Fruit fly (Drosophila melanogaster) whole organism, adult: ENCODE measurements around the gene CG14903.

Experiments used
- bab1 ChIP-seq: fragments of 200-800 bp; sonication (Bioruptor generic); optimal IDR thresholded peaks from 3 replicates; lab custom pipeline; 2019; ENCODE audit warnings: missing biosample characterization, mild to moderate bottlenecking, missing genetic modification characterization, moderate library complexity
- kay ChIP-seq: fragments of 200-800 bp; sonication (Bioruptor generic); peaks from one replicate; lab custom pipeline; 2016; ENCODE audit warnings: missing biosample characterization, missing genetic modification characterization, borderline replicate concordance
- toe ChIP-seq: fragments of 200-800 bp; sonication (Bioruptor generic); optimal IDR thresholded peaks from 2 replicates; lab custom pipeline; 2016; ENCODE audit warnings: missing biosample characterization, missing genetic modification characterization

- TF ChIP-seq bab1 (GFP tag; lab: Kevin White, UChicago) = no peak
- TF ChIP-seq toe (GFP tag; lab: Kevin White, UChicago) = no peak
- no peak for TF ChIP-seq kay
Observed at dm6 chr3R:16617650-16618049, 44.1 kb upstream of the CG14903 start, which contains the start of gene CG17560.
